Fruit fly (Drosophila melanogaster): ENCODE measurements around the gene Ype.

Ype gene

DNA sequence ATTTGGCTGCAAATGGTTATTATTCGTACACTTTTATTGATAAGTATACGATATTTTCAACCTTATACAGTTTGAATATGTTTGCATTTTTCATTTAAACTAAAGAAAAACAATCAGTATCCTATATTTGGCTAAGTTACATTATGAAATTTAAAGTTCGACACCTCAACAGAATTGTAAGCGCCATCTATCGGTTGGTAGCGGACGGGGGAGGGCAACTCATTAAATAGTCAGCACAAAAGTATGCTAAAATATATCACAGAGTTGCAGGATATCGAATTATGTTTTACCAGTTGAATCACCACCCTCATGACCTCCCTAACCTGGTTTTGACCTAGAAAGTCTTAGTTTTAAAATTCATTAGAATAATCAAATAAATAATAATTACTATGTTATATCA, 14.0 kb upstream of the Ype start (continued):
- TF ChIP-seq slp2 (GFP tag; optimal IDR thresholded peaks at IDR 0.05) (no peak), psq (GFP tag; optimal IDR thresholded peaks at IDR 0.05) (no peak), CG11093 (GFP tag; IDR thresholded peaks at IDR 0.05) (no peak), CG15269 (tag; optimal IDR thresholded peaks at IDR 0.05) (no peak), cwo (GFP tag; optimal IDR thresholded peaks at IDR 0.05) (no peak)

DNA sequence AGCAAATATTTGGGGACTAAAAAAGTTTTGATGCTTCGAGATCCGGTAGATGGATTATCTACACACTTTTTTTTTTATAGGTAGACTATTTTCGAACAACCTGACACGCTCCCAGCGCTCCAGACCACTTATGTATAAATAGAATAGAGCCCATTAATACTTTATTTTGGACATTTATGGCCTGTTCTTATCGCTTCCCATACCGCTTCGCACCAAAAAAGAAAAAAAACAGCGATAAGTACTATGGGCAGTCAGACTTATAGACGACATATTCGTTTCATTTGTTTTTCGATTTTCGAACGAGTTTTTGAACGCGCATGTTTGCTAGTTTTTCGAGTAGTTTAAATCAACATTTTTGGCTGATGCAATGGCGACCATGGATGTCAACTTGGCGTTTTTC, 10.4 kb upstream of the Ype start:
- TF ChIP-seq sug (tag; optimal IDR thresholded peaks at IDR 0.05), result peak; percentile 46
- no peak for TF ChIP-seq pita (GFP tag; optimal IDR thresholded peaks at IDR 0.05)
- TF ChIP-seq CG34376 (GFP tag; optimal IDR thresholded peaks at IDR 0.05), result peak; percentile 24
- no peak for TF ChIP-seq CG8765 (GFP tag; IDR thresholded peaks at IDR 0.05)
- peak; percentile 14 for TF ChIP-seq sd (tag; optimal IDR thresholded peaks at IDR 0.05)
- peak in 1 of 2 experiments; percentile 33 for TF ChIP-seq Pdp1 (GFP tag; optimal IDR thresholded peaks at IDR 0.05)
- peak; percentile 55 for TF ChIP-seq CG4707 (GFP tag; optimal IDR thresholded peaks at IDR 0.05)
- TF ChIP-seq Med (GFP tag), result no peak
- TF ChIP-seq MBD-R2 (GFP tag; IDR thresholded peaks at IDR 0.05), result 0 out of 2 replicates have a peak, but pooled peaks have one; percentile 8
- TF ChIP-seq sqz (GFP tag; optimal IDR thresholded peaks at IDR 0.05), result peak; percentile 81
- peak; percentile 47; the same call in 1 of the 2 replicates for TF ChIP-seq CG32772 (GFP tag; IDR thresholded peaks at IDR 0.05)
- TF ChIP-seq CG43689 (GFP tag; IDR thresholded peaks at IDR 0.05), result no peak
- TF ChIP-seq hth (optimal IDR thresholded peaks at IDR 0.05), result no peak
- no peak for TF ChIP-seq C15 (GFP tag; IDR thresholded peaks at IDR 0.05)
- TF ChIP-seq CG13894 (tag; optimal IDR thresholded peaks at IDR 0.05), result peak; percentile 4
- TF ChIP-seq D (optimal IDR thresholded peaks at IDR 0.05), result no peak
- TF ChIP-seq D (GFP tag; optimal IDR thresholded peaks at IDR 0.05), result no peak
- TF ChIP-seq CG10543 (GFP tag; optimal IDR thresholded peaks at IDR 0.05), result peak; percentile 20
- TF ChIP-seq PHDP (tag; optimal IDR thresholded peaks at IDR 0.05), result no peak
- peak; percentile 41 for TF ChIP-seq abd-A (tag; optimal IDR thresholded peaks at IDR 0.05)
- TF ChIP-seq Hey (tag; optimal IDR thresholded peaks at IDR 0.05), result peak; percentile 56
- TF ChIP-seq exex (tag; optimal IDR thresholded peaks at IDR 0.05), result peak; percentile 52

DNA sequence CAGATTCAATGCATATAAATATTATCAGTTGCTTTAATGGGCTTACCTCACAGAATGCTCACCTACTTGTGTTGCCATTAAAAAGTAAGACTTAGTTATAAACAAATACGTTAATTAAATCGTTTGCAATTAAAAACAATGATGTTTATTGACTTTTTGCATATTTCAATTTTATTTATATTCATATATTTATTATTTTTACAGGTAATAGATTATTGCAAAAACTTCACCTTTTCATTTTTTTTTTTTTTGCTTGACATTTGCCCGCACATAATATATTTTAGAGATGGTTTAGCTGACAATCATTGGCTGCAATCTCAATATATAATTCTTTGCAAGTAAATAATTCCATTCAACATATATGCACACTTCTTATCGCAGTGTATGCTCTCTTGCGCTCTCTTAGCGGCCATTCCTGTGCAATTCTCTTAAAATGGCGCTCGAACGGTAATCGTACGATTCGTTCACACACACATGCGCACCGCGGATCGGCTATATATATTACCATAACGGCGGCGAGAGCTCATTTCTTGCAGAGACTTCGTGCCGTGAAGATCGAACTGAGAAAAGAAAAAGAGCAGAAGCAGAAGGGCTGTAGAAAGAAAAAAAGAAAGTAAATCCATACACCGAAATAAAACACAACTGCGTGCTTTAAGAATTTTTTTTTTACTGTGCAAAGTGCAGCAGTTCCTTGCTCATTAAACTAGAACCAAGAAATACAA, 9.3 kb upstream of the Ype start, which contains the start of gene Bcat:
Gene Bcat (plus strand): TSS at position 522 of the 722 bp plus-strand sequence.
- TF ChIP-seq CG2116 (GFP tag; optimal IDR thresholded peaks at IDR 0.05) (peak; percentile 31), CG12219 (GFP tag; optimal IDR thresholded peaks at IDR 0.05) (no peak), CG5245 (GFP tag; optimal IDR thresholded peaks at IDR 0.05) (no peak), CG3995 (GFP tag; optimal IDR thresholded peaks at IDR 0.05) (no peak), NC2β (GFP tag; optimal IDR thresholded peaks at IDR 0.05) (no peak), tin (GFP tag; optimal IDR thresholded peaks at IDR 0.05) (peak; percentile 52), CG10209 (GFP tag; optimal IDR thresholded peaks at IDR 0.05) (peak; percentile 82), lov (optimal IDR thresholded peaks at IDR 0.05) (no peak), lov (GFP tag; IDR thresholded peaks at IDR 0.05) (0 out of 3 replicates have a peak, but pooled peaks have one; percentile 10), stc (GFP tag; IDR thresholded peaks at IDR 0.05) (0 out of 2 replicates have a peak, but pooled peaks have one; percentile 49), CG10462 (GFP tag; optimal IDR thresholded peaks at IDR 0.05) (peak; percentile 4), CG14050 (GFP tag; IDR thresholded peaks at IDR 0.05) (peak; percentile 50; the same call in 1 of the 3 replicates), CG1233 (GFP tag; optimal IDR thresholded peaks at IDR 0.05) (peak; percentile 65), amos (GFP tag; IDR thresholded peaks at IDR 0.05; ENCODE audit: partially characterized antibody) (no peak; the same call in 1 of the 2 replicates), Awh (GFP tag; IDR thresholded peaks at IDR 0.05) (0 out of 2 replicates have a peak, but pooled peaks have one; percentile 14), emc (GFP tag; optimal IDR thresholded peaks at IDR 0.05) (no peak), CG30403 (GFP tag; optimal IDR thresholded peaks at IDR 0.05) (peak; percentile 82), sr (GFP tag; IDR thresholded peaks at IDR 0.05) (no peak), Gug (GFP tag; IDR thresholded peaks at IDR 0.05) (peak; percentile 15; the same call in 1 of the 4 replicates), Mes4 (GFP tag; optimal IDR thresholded peaks at IDR 0.05) (no peak), unc-4 (GFP tag; IDR thresholded peaks at IDR 0.05; ENCODE audit: partially characterized antibody) (no peak), Aef1 (GFP tag; IDR thresholded peaks at IDR 0.05) (0 out of 3 replicates have a peak, but pooled peaks have one; percentile 15)
